Worm (Caenorhabditis elegans) whole organism, mixed stage, embryonic: ENCODE measurements around the gene ufm-1.

ENCODE experiments used
- M03D4.4 ChIP-seq: sonication (generic microtip); optimal IDR thresholded peaks from 2 replicates; lab custom pipeline; 2017; ENCODE audit warnings: mild to moderate bottlenecking, missing genetic modification characterization, missing compliant biosample characterization
- bed-3 ChIP-seq: fragments of 200-800 bp; sonication (Bioruptor generic); optimal IDR thresholded peaks from 3 replicates; lab custom pipeline; 2018; ENCODE audit warnings: mild to moderate bottlenecking, missing genetic modification characterization, moderate library complexity, missing compliant biosample characterization
- blmp-1 ChIP-seq: fragments of 150-350 bp; optimal IDR thresholded peaks from 2 replicates; lab custom pipeline; 2014; ENCODE audit warnings: missing biosample characterization, missing genetic modification characterization
- ceh-39 ChIP-seq: fragments of 150-350 bp; optimal IDR thresholded peaks from 2 replicates; lab custom pipeline; 2014; ENCODE audit warnings: missing biosample characterization, missing genetic modification characterization
- ceh-83 ChIP-seq: fragments of 200-800 bp; sonication (Bioruptor generic); optimal IDR thresholded peaks from 2 replicates; lab custom pipeline; 2018; ENCODE audit warnings: mild to moderate bottlenecking, missing genetic modification characterization, missing compliant biosample characterization
- ces-1 ChIP-seq: fragments of 150-350 bp; optimal IDR thresholded peaks from 2 replicates; lab custom pipeline; 2014; ENCODE audit warnings: missing biosample characterization, missing genetic modification reagents, missing genetic modification characterization
- cnd-1 ChIP-seq: fragments of 200-800 bp; sonication (Bioruptor generic); optimal IDR thresholded peaks from 2 replicates; lab custom pipeline; 2018; ENCODE audit warnings: mild to moderate bottlenecking, missing genetic modification characterization, missing compliant biosample characterization
- drap-1 ChIP-seq: fragments of 200-800 bp; sonication (Bioruptor generic); optimal IDR thresholded peaks from 3 replicates; lab custom pipeline; 2018; ENCODE audit warnings: mild to moderate bottlenecking, missing genetic modification characterization, missing compliant biosample characterization
- elt-1 ChIP-seq: sonication (generic microtip); optimal IDR thresholded peaks from 2 replicates; lab custom pipeline; 2017; ENCODE audit warnings: missing genetic modification characterization, mild to moderate bottlenecking, missing compliant biosample characterization, antibody characterized with exemption, moderate library complexity, borderline replicate concordance; ENCODE audit not compliant: insufficient read depth
- elt-3 ChIP-seq: fragments of 150-350 bp; optimal IDR thresholded peaks from 2 replicates; lab custom pipeline; 2014; ENCODE audit warnings: missing biosample characterization, missing genetic modification characterization
- ham-2 ChIP-seq: fragments of 200-800 bp; sonication (Bioruptor generic); optimal IDR thresholded peaks from 2 replicates; lab custom pipeline; 2018; ENCODE audit warnings: mild to moderate bottlenecking, missing genetic modification characterization, missing compliant biosample characterization
- hlh-1 ChIP-seq: fragments of 150-350 bp; optimal IDR thresholded peaks from 2 replicates; lab custom pipeline; 2014; ENCODE audit warnings: missing biosample characterization, missing genetic modification reagents, missing genetic modification characterization
- lin-13 ChIP-seq: fragments of 150-350 bp; optimal IDR thresholded peaks from 2 replicates; lab custom pipeline; 2014; ENCODE audit warnings: missing biosample characterization, missing genetic modification characterization
- lin-32 ChIP-seq: fragments of 200-800 bp; sonication (Bioruptor generic); optimal IDR thresholded peaks from 2 replicates; lab custom pipeline; 2018; ENCODE audit warnings: mild to moderate bottlenecking, missing genetic modification characterization, missing compliant biosample characterization
- lsy-2 ChIP-seq: fragments of 150-350 bp; optimal IDR thresholded peaks from 2 replicates; lab custom pipeline; 2014; ENCODE audit warnings: missing biosample characterization, missing genetic modification characterization
- mab-5 ChIP-seq: fragments of 150-350 bp; optimal IDR thresholded peaks from 2 replicates; lab custom pipeline; 2014; ENCODE audit warnings: missing biosample characterization, missing genetic modification characterization
- mep-1 ChIP-seq: fragments of 150-350 bp; optimal IDR thresholded peaks from 2 replicates; lab custom pipeline; 2017; ENCODE audit warnings: missing biosample characterization, missing genetic modification reagents, missing genetic modification characterization, inconsistent platforms
- mls-2 ChIP-seq: sonication (generic microtip); optimal IDR thresholded peaks from 2 replicates; lab custom pipeline; 2016; ENCODE audit warnings: mild to moderate bottlenecking, missing genetic modification characterization, moderate library complexity, missing compliant biosample characterization
- nhr-12 ChIP-seq: fragments of 150-350 bp; optimal IDR thresholded peaks from 2 replicates; lab custom pipeline; 2014; ENCODE audit warnings: missing biosample characterization, missing genetic modification characterization
- nhr-2 ChIP-seq: fragments of 150-350 bp; optimal IDR thresholded peaks from 2 replicates; lab custom pipeline; 2014; ENCODE audit warnings: missing biosample characterization, missing genetic modification characterization
- nhr-237 ChIP-seq: fragments of 150-350 bp; optimal IDR thresholded peaks from 2 replicates; lab custom pipeline; 2014; ENCODE audit warnings: missing biosample characterization, missing genetic modification characterization
- nhr-76 ChIP-seq: sonication (generic microtip); optimal IDR thresholded peaks from 2 replicates; lab custom pipeline; 2017; ENCODE audit warnings: missing biosample characterization, missing genetic modification characterization
- pha-4 ChIP-seq: fragments of 150-350 bp; optimal IDR thresholded peaks from 2 replicates; lab custom pipeline; 2018; ENCODE audit warnings: missing biosample characterization, missing genetic modification reagents, missing genetic modification characterization
- snpc-4 ChIP-seq: fragments of 150-350 bp; optimal IDR thresholded peaks from 2 replicates; lab custom pipeline; 2014; ENCODE audit warnings: missing biosample characterization, missing genetic modification characterization
- sptf-1 ChIP-seq: sonication (generic microtip); optimal IDR thresholded peaks from 2 replicates; lab custom pipeline; 2017; ENCODE audit warnings: mild to moderate bottlenecking, missing genetic modification characterization, moderate library complexity, missing compliant biosample characterization
- tbx-8 ChIP-seq: fragments of 200-800 bp; sonication (Bioruptor generic); optimal IDR thresholded peaks from 2 replicates; lab custom pipeline; 2018; ENCODE audit warnings: mild to moderate bottlenecking, missing genetic modification characterization, moderate library complexity, missing compliant biosample characterization
- unc-120 ChIP-seq: sonication (generic microtip); optimal IDR thresholded peaks from 2 replicates; lab custom pipeline; 2017; ENCODE audit warnings: missing genetic modification characterization, missing compliant biosample characterization; ENCODE audit not compliant: poor library complexity, severe bottlenecking
- unc-39 ChIP-seq: fragments of 150-350 bp; optimal IDR thresholded peaks from 2 replicates; lab custom pipeline; 2014; ENCODE audit warnings: missing biosample characterization, missing genetic modification characterization
- ztf-11 ChIP-seq: fragments of 150-350 bp; optimal IDR thresholded peaks from 2 replicates; lab custom pipeline; 2014; ENCODE audit warnings: missing biosample characterization, missing genetic modification characterization

ufm-1 gene

DNA sequence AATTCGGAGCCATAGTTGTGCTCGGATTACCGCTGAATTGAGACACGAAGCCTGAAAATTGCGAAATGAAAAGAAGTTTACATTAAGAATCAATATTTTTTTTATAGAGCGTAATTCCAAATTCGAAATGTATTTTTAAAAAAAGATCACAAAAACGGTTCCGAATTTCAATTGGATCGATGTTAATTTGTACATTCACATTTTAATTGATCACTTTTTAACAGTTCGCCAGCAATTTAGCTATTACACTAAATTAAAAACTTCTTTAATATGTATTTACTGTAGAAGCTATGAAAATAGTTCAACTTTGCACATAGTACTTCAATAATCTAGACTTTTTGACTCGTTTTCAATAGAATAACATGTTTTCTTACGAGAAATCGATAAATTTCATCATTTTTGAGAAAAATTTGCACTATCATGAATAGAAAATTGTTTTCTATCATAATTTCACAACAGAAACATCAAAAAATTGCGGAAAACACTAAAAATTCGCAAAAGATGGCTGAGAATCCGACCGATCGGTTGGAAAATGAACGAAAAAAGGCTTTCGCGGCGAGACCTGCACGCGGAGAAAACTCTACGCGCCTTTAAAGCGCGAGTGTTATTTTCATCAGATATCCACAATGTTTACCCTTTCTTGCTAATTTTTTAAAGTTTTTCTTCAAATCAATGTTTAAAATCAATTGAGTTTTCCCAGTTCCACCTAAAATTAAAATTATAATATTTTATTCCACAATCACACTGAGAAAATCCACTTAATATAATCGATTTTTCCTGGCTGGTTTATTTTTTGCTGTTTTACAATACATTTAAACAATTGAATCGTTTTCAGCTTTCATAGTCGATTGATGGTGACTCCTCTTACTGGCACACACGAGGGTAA is 30.0 kb upstream of the ufm-1 start, which contains the start of the genes egl-45 and kcmf-1:
egl-45 (minus strand) TSS at position 51 of the 886 bp plus-strand sequence.
kcmf-1 (plus strand) TSS at position 836 of the 886 bp plus-strand sequence.
- peak; percentile 13 for TF ChIP-seq hlh-1 (tag; lab: Kevin White, UChicago)
- TF ChIP-seq blmp-1 = no peak
- TF ChIP-seq mep-1 (tag; lab: Kevin White, UChicago) = peak; percentile 44
- peak; percentile 66 for TF ChIP-seq unc-120 (tag; lab: Kevin White, UChicago)
- no peak for TF ChIP-seq mab-5 (tag; lab: Kevin White, UChicago)
- TF ChIP-seq lsy-2 (tag; lab: Kevin White, UChicago) = peak; percentile 36

ce11 chrIII:7832473-7832872 is 26.3 kb upstream of the ufm-1 start:
- TF ChIP-seq mab-5 (tag; lab: Kevin White, UChicago) (no peak), ces-1 (GFP tag; lab: Kevin White, UChicago) (no peak), mls-2 (tag; lab: Kevin White, UChicago) (no peak), nhr-237 (tag; lab: Kevin White, UChicago) (no peak), nhr-76 (tag; lab: Kevin White, UChicago) (no peak), ceh-39 (tag; lab: Kevin White, UChicago) (no peak), mep-1 (tag; lab: Kevin White, UChicago) (no peak), unc-39 (tag; lab: Kevin White, UChicago) (no peak)

ce11 chrIII:7834848-7835247 is 23.9 kb upstream of the ufm-1 start:
- no peak for TF ChIP-seq unc-39 (tag; lab: Kevin White, UChicago)
- TF ChIP-seq lsy-2 (tag; lab: Kevin White, UChicago) = no peak
- TF ChIP-seq bed-3 (GFP tag; lab: Kevin White, UChicago) = no peak
- no peak for TF ChIP-seq ztf-11

DNA sequence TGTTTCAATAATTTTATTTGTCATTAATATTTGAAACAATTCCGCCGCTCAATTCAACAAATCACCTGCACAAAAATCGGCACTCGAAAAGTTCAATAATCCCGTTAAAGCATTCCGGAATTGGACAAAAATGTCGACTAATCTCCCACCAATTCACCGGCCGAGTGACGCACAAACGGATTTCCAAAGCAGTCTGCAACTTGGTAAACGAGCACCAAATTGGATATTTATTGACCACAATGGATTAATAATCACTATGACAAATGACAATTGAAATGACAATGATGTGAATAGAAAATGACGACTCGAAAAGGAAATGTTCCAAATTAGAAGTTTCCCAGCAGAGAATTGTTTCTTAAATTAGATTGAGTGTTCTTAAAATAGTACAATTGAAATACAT is 23.1 kb upstream of the ufm-1 start:
- TF ChIP-seq lin-13 (tag; lab: Kevin White, UChicago) (no peak), ham-2 (no peak), lin-32 (GFP tag; lab: Kevin White, UChicago) (no peak), ztf-11 (no peak), pha-4 (tag; lab: Kevin White, UChicago) (no peak), nhr-2 (no peak), lsy-2 (tag; lab: Kevin White, UChicago) (no peak), nhr-12 (tag; lab: Kevin White, UChicago) (no peak), tbx-8 (no peak), cnd-1 (tag; lab: Kevin White, UChicago) (no peak), nhr-76 (tag; lab: Kevin White, UChicago) (no peak), hlh-1 (tag; lab: Kevin White, UChicago) (no peak), elt-1 (no peak), elt-3 (no peak), ceh-83 (no peak), unc-39 (tag; lab: Kevin White, UChicago) (no peak), mls-2 (tag; lab: Kevin White, UChicago) (no peak)
- TF ChIP-seq, all 35 proteins: peak for 0

DNA sequence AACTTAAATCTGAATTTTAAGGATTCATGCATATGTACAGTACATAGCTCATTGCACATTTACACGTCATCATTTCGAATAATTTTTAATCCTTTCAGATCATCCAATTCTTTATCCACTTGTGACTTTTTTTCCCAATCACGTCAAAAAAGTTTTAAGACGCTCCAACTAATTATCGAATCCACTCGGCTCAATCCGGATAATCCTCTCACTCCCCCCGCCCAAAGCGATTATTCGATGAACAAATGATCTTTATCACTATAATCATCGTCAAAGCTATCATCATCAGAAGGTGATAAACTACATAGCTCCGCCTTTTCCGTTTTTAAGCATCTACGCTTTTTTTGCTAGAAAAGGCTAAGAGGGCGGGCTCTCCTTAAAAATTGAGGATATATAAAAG is 21.2 kb upstream of the ufm-1 start:
- TF ChIP-seq mls-2 (tag; lab: Kevin White, UChicago) (no peak), lin-13 (tag; lab: Kevin White, UChicago) (no peak), nhr-2 (no peak), mep-1 (tag; lab: Kevin White, UChicago) (no peak), sptf-1 (tag; lab: Kevin White, UChicago) (no peak), nhr-237 (tag; lab: Kevin White, UChicago) (no peak), drap-1 (GFP tag; lab: Kevin White, UChicago) (no peak), elt-3 (no peak), nhr-76 (tag; lab: Kevin White, UChicago) (no peak), elt-1 (no peak), mab-5 (tag; lab: Kevin White, UChicago) (no peak), lsy-2 (tag; lab: Kevin White, UChicago) (no peak), M03D4.4 (tag; lab: Kevin White, UChicago) (no peak), snpc-4 (tag; lab: Kevin White, UChicago) (no peak)
